4 fruit fly cellular contexts compared by ENCODE assay signal in the genomic region with DNA sequence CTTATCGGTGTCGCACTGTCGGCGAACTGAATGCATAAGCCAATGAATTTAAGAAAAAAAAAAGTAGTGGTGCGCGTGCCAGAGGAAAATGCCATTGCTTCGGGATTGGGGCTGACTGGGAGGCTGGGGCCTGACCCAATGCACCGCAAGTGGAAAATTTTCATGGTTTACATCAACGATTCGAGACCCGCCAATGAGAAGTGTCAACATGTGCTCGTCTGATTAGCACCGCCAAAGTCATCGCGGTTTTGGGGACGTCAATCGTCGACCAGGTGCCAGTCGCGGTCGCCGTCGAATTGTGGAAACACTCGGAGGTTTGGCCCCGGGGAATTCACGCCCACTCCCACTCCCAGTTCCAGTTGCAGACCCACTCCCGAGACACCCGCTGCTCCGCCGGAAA.
A peak's percentile ranks its signal among the peaks of the same experiment; 100 is the strongest.
TF ChIP-seq lines count a peak whose summit lies in the region.

No protein-coding gene starts in this region.

- TF ChIP-seq CTCF in whole organism, embryonic (GFP tag; optimal IDR thresholded peaks at IDR 0.05; lab: Kevin White, UChicago): no peak

TF ChIP-seq in whole organism, embryonic, 481 proteins besides CTCF, POLR2A, EP300 and RAD21 (continues in another document):
- peak; percentile 27; the same call in 1 of the 2 replicates for TF ChIP-seq CG6689 (GFP tag; IDR thresholded peaks at IDR 0.05; lab: Robert Waterston, UW)
- TF ChIP-seq otp (GFP tag; IDR thresholded peaks at IDR 0.05; lab: Robert Waterston, UW): peak; percentile 91; the same call in 2 of the 3 replicates
- TF ChIP-seq Atf6 (GFP tag; IDR thresholded peaks at IDR 0.05; lab: Robert Waterston, UW): peak; percentile 57
- no peak for TF ChIP-seq CG2712 (tag; optimal IDR thresholded peaks at IDR 0.05; lab: Kevin White, UChicago)
- TF ChIP-seq vvl (GFP tag; IDR thresholded peaks at IDR 0.05; lab: Robert Waterston, UW): peak; percentile 43; the same call in 1 of the 2 replicates
- TF ChIP-seq Asciz (GFP tag; optimal IDR thresholded peaks at IDR 0.05; lab: Kevin White, UChicago): peak; percentile 7
- peak in 1 of 2 experiments; percentile 55 for TF ChIP-seq Hr78 (GFP tag; optimal IDR thresholded peaks at IDR 0.05; lab: Kevin White, UChicago)
- TF ChIP-seq mirr (GFP tag; optimal IDR thresholded peaks at IDR 0.05; lab: Kevin White, UChicago): peak; percentile 2
- peak; percentile 49; the same call in 1 of the 2 replicates for TF ChIP-seq HLH3B (GFP tag; IDR thresholded peaks at IDR 0.05; lab: Robert Waterston, UW)
- peak; percentile 27 for TF ChIP-seq CG7928 (GFP tag; optimal IDR thresholded peaks at IDR 0.05; lab: Kevin White, UChicago)
- no peak for TF ChIP-seq Vsx1 (GFP tag; optimal IDR thresholded peaks at IDR 0.05; lab: Kevin White, UChicago)
- 0 out of 2 replicates have a peak, but pooled peaks have one; percentile 46 for TF ChIP-seq NFAT (GFP tag; IDR thresholded peaks at IDR 0.05; lab: Robert Waterston, UW)
- TF ChIP-seq CG15514 (GFP tag; optimal IDR thresholded peaks at IDR 0.05; lab: Kevin White, UChicago): peak; percentile 32
- peak; percentile 60 for TF ChIP-seq CG18599 (GFP tag; optimal IDR thresholded peaks at IDR 0.05; lab: Kevin White, UChicago)
- peak; percentile 80 for TF ChIP-seq ATbp (GFP tag; optimal IDR thresholded peaks at IDR 0.05; lab: Kevin White, UChicago)
- peak; percentile 49 for TF ChIP-seq kni (GFP tag; optimal IDR thresholded peaks at IDR 0.05; lab: Kevin White, UChicago)
- peak; percentile 50 for TF ChIP-seq cwo (GFP tag; optimal IDR thresholded peaks at IDR 0.05; lab: Kevin White, UChicago)
- TF ChIP-seq nau (GFP tag; optimal IDR thresholded peaks at IDR 0.05; lab: Kevin White, UChicago): peak; percentile 66
- TF ChIP-seq ttk (GFP tag; IDR thresholded peaks at IDR 0.05; lab: Robert Waterston, UW): no peak
- peak; percentile 40 for TF ChIP-seq CG7987 (GFP tag; optimal IDR thresholded peaks at IDR 0.05; lab: Kevin White, UChicago)

TF ChIP-seq in whole organism, prepupa, 60 proteins besides CTCF, POLR2A, EP300 and RAD21:
- TF ChIP-seq Hr4 (GFP tag; optimal IDR thresholded peaks at IDR 0.05; lab: Kevin White, UChicago) (no peak), CG6854 (GFP tag; optimal IDR thresholded peaks at IDR 0.05; lab: Kevin White, UChicago) (no peak), fkh (GFP tag; optimal IDR thresholded peaks at IDR 0.05; lab: Kevin White, UChicago) (peak; percentile 80), CG6163 (GFP tag; IDR thresholded peaks at IDR 0.05; lab: Robert Waterston, UW) (0 out of 3 replicates have a peak, but pooled peaks have one; percentile 8), acj6 (GFP tag; optimal IDR thresholded peaks at IDR 0.05; lab: Kevin White, UChicago) (no peak), CG31627 (GFP tag; optimal IDR thresholded peaks at IDR 0.05; lab: Kevin White, UChicago) (no peak), svp (GFP tag; lab: Kevin White, UChicago) (peak; percentile 58), lz (GFP tag; optimal IDR thresholded peaks at IDR 0.05; lab: Kevin White, UChicago) (no peak), Met (GFP tag; optimal IDR thresholded peaks at IDR 0.05; lab: Kevin White, UChicago) (no peak)

TF ChIP-seq in whole organism, pupa, 21 proteins besides CTCF, POLR2A, EP300 and RAD21:
- TF ChIP-seq Ets98B (GFP tag; IDR thresholded peaks at IDR 0.05; lab: Robert Waterston, UW) (no peak), fd96Ca (GFP tag; IDR thresholded peaks at IDR 0.05; lab: Robert Waterston, UW) (0 out of 3 replicates have a peak, but pooled peaks have one; percentile 37), CG9948 (tag; optimal IDR thresholded peaks at IDR 0.05; lab: Kevin White, UChicago) (no peak)

TF ChIP-seq in whole organism, wandering third instar larva, 38 proteins besides CTCF, POLR2A, EP300 and RAD21:
- TF ChIP-seq h (GFP tag; optimal IDR thresholded peaks at IDR 0.05; lab: Kevin White, UChicago) (peak; percentile 75), pan (optimal IDR thresholded peaks at IDR 0.05; lab: Kevin White, UChicago) (no peak), Rel (GFP tag; optimal IDR thresholded peaks at IDR 0.05; lab: Kevin White, UChicago) (no peak), Rel (tag; optimal IDR thresholded peaks at IDR 0.05; lab: Kevin White, UChicago) (peak; percentile 49), br (GFP tag; optimal IDR thresholded peaks at IDR 0.05; lab: Kevin White, UChicago) (peak; percentile 12), Jra (GFP tag; optimal IDR thresholded peaks at IDR 0.05; lab: Kevin White, UChicago) (no peak)

Comparison
In these comparisons a context has a peak if more than half of its experiments do, and no peak if none do; other contexts are left out.
1. Of the 7 proteins assayed by ChIP-seq in both whole organism, embryonic and whole organism, prepupa: peak only in whole organism, embryonic: Blimp-1 and CG16779; only in whole organism, prepupa: none; in both: none; in neither: 5.